Worm (Caenorhabditis elegans): ENCODE measurements around the gene F52E4.5.

The F52E4.5 gene

DNA sequence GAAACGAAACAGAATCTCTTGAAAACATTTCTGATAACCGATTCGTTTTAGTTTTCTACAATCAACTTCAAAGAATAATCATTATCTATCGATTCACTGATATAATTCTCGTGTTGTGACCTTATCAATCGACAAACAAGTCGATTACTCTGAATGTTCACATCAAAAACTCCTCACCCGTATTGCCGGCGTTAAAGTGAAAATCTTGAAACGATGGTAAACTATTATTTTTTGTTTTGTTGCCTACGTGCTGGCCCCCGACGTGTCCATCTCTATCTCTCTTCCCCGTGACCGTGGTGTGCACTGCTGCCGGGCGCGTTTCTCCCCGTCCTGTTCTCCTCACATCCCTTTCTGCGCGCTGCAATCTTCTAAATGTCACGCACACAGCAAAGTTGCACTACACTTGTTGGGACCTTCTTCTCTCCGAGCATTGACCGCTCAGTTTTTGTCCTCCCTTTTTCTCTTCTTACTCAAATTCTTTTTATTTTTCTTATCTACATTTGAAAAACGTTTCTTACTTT is 2.8 kb upstream of the F52E4.5 start (continued):
- TF ChIP-seq ces-1 (GFP tag; optimal IDR thresholded peaks at IDR 0.05) (no peak), dsc-1 (tag; optimal IDR thresholded peaks at IDR 0.05) (peak; percentile 35), pag-3 (tag; optimal IDR thresholded peaks at IDR 0.05; ENCODE audit: borderline replicate concordance, insufficient read depth) (peak; percentile 24), nhr-28 (tag; optimal IDR thresholded peaks at IDR 0.05) (no peak), tlp-1 (tag; optimal IDR thresholded peaks at IDR 0.05) (no peak), elt-2 (tag; optimal IDR thresholded peaks at IDR 0.05) (peak; percentile 78), lin-39 (tag; optimal IDR thresholded peaks at IDR 0.05) (no peak), Y116A8C.19 (tag; optimal IDR thresholded peaks at IDR 0.05; ENCODE audit: borderline replicate concordance) (no peak), fkh-8 (tag; optimal IDR thresholded peaks at IDR 0.05) (no peak), nhr-237 (tag; optimal IDR thresholded peaks at IDR 0.05) (no peak), efl-3 (GFP tag; optimal IDR thresholded peaks at IDR 0.05) (no peak), sox-4 (tag; optimal IDR thresholded peaks at IDR 0.05) (no peak), pqm-1 (tag; optimal IDR thresholded peaks at IDR 0.05) (peak; percentile 25), hpl-2 (GFP tag; optimal IDR thresholded peaks at IDR 0.05) (no peak), sptf-1 (tag; optimal IDR thresholded peaks at IDR 0.05) (no peak), rnt-1 (tag; optimal IDR thresholded peaks at IDR 0.05) (peak; percentile 59), nhr-71 (tag; optimal IDR thresholded peaks at IDR 0.05) (peak; percentile 61), nhr-11 (tag; optimal IDR thresholded peaks at IDR 0.05) (no peak), ceh-88 (GFP tag; IDR thresholded peaks at IDR 0.05) (peak; percentile 31; the same call in 1 of the 2 replicates), aly-2 (tag; optimal IDR thresholded peaks at IDR 0.05) (no peak), ztf-11 (tag; optimal IDR thresholded peaks at IDR 0.05) (no peak), ztf-4 (tag; optimal IDR thresholded peaks at IDR 0.05) (peak; percentile 31), fkh-4 (tag; optimal IDR thresholded peaks at IDR 0.05; ENCODE audit: borderline replicate concordance) (no peak), nhr-85 (tag) (peak; percentile 74), alr-1 (tag; optimal IDR thresholded peaks at IDR 0.05; ENCODE audit: borderline replicate concordance) (no peak), nhr-20 (tag; optimal IDR thresholded peaks at IDR 0.05) (peak; percentile 62), dpl-1 (GFP tag; optimal IDR thresholded peaks at IDR 0.05) (no peak), lin-15B (tag; optimal IDR thresholded peaks at IDR 0.05) (no peak), ceh-90 (tag; optimal IDR thresholded peaks at IDR 0.05) (no peak), nhr-84 (tag; optimal IDR thresholded peaks at IDR 0.05) (no peak), skn-1 (tag; optimal IDR thresholded peaks at IDR 0.05) (peak; percentile 34), unc-98 (GFP tag; IDR thresholded peaks at IDR 0.05) (no peak), egl-13 (tag; optimal IDR thresholded peaks at IDR 0.05) (no peak), mab-9 (GFP tag; IDR thresholded peaks at IDR 0.05) (no peak), swsn-7 (tag; optimal IDR thresholded peaks at IDR 0.05) (peak; percentile 40), ceh-82 (tag; optimal IDR thresholded peaks at IDR 0.05) (peak in 1 of 3 experiments; percentile 65), ama-1 (optimal IDR thresholded peaks at IDR 0.05) (no peak), fkh-10 (GFP tag; optimal IDR thresholded peaks at IDR 0.05) (peak; percentile 34), lin-13 (GFP tag; optimal IDR thresholded peaks at IDR 0.05) (no peak), grh-1 (GFP tag; IDR thresholded peaks at IDR 0.05) (no peak), irx-1 (tag; optimal IDR thresholded peaks at IDR 0.05) (no peak), vab-15 (tag; optimal IDR thresholded peaks at IDR 0.05) (no peak), C04F5.9 (tag; optimal IDR thresholded peaks at IDR 0.05) (no peak), hlh-4 (tag; optimal IDR thresholded peaks at IDR 0.05) (no peak), snpc-4 (tag; optimal IDR thresholded peaks at IDR 0.05) (no peak), efl-1 (optimal IDR thresholded peaks at IDR 0.05) (peak; percentile 4 to 11), efl-1 (GFP tag; optimal IDR thresholded peaks at IDR 0.05 in 1 of 2) (peak in 1 of 2 experiments; percentile 92), nhr-77 (tag; optimal IDR thresholded peaks at IDR 0.05) (no peak), jun-1 (tag; optimal IDR thresholded peaks at IDR 0.05) (no peak), pax-3 (tag; optimal IDR thresholded peaks at IDR 0.05) (no peak)

Measured in whole organism, L1 larva.